Worm (Caenorhabditis elegans) whole organism, young adult: Measurements from ENCODE around the gene arrd-12.

Source experiments
- B0019.2 ChIP-seq: fragments of 200-800 bp; sonication (Bioruptor generic); conservative IDR thresholded peaks from 2 replicates; pipeline ENCODE4 v1.3.6; 2022; ENCODE audit warnings: missing genetic modification reagents, missing genetic modification characterization, missing compliant biosample characterization
- B0336.3 ChIP-seq: fragments of 200-800 bp; sonication (Bioruptor generic); IDR thresholded peaks from 2 replicates; pipeline ENCODE4 v1.3.6; 2022; ENCODE audit warnings: missing genetic modification characterization, missing compliant biosample characterization
- C06A6.2 ChIP-seq: fragments of 200-800 bp; sonication (Bioruptor generic); conservative IDR thresholded peaks from 2 replicates; pipeline ENCODE4 v1.3.6; 2022; ENCODE audit warnings: missing genetic modification characterization, missing compliant biosample characterization
- C17E4.6 ChIP-seq: fragments of 200-800 bp; sonication (Bioruptor generic); IDR thresholded peaks from 2 replicates; pipeline ENCODE4 v1.3.6; 2022; ENCODE audit warnings: missing genetic modification reagents, missing genetic modification characterization, missing compliant biosample characterization
- F23B12.7 ChIP-seq: sonication (generic microtip); optimal IDR thresholded peaks from 2 replicates; lab custom pipeline; 2017; ENCODE audit warnings: missing genetic modification characterization, mild to moderate bottlenecking, missing compliant biosample characterization, antibody characterized with exemption, moderate library complexity; ENCODE audit not compliant: insufficient read depth
- F37B4.10 ChIP-seq: fragments of 200-800 bp; sonication (Bioruptor generic); IDR thresholded peaks from 2 replicates; pipeline ENCODE4 v1.3.6; 2022; ENCODE audit warnings: missing genetic modification characterization, missing compliant biosample characterization
- K11D2.4 ChIP-seq: fragments of 200-800 bp; sonication (Bioruptor generic); IDR thresholded peaks from 2 replicates; pipeline ENCODE4 v1.3.6; 2022; ENCODE audit warnings: missing genetic modification reagents, missing genetic modification characterization, missing compliant biosample characterization
- T26A5.8 ChIP-seq: sonication (generic microtip); optimal IDR thresholded peaks from 2 replicates; lab custom pipeline; 2016; ENCODE audit warnings: missing genetic modification characterization, missing compliant biosample characterization
- Y95B8A.8 ChIP-seq: fragments of 200-800 bp; sonication (Bioruptor generic); IDR thresholded peaks from 2 replicates; pipeline ENCODE4 v1.3.6; 2022; ENCODE audit warnings: missing genetic modification reagents, missing genetic modification characterization, missing compliant biosample characterization
- ZK185.1 ChIP-seq: sonication (generic microtip); optimal IDR thresholded peaks from 2 replicates; lab custom pipeline; 2016; ENCODE audit warnings: mild to moderate bottlenecking, missing genetic modification characterization, missing compliant biosample characterization; ENCODE audit not compliant: poor library complexity, severe bottlenecking
- atf-7 ChIP-seq: sonication (generic microtip); optimal IDR thresholded peaks from 2 replicates; lab custom pipeline; 2017; ENCODE audit warnings: mild to moderate bottlenecking, missing genetic modification characterization, missing compliant biosample characterization
- athp-1 ChIP-seq: sonication (generic microtip); optimal IDR thresholded peaks from 2 replicates; lab custom pipeline; 2017; ENCODE audit warnings: mild to moderate bottlenecking, missing genetic modification characterization, missing compliant biosample characterization
- bed-2 ChIP-seq: fragments of 200-800 bp; sonication (Bioruptor generic); IDR thresholded peaks from 2 replicates; pipeline ENCODE4 v1.3.6; 2022; ENCODE audit warnings: missing genetic modification reagents, missing genetic modification characterization, missing compliant biosample characterization
- ccch-3 ChIP-seq: fragments of 200-800 bp; sonication (Bioruptor generic); optimal IDR thresholded peaks from 2 replicates; lab custom pipeline; 2018; ENCODE audit warnings: mild to moderate bottlenecking, missing genetic modification characterization, missing compliant biosample characterization
- cebp-1 ChIP-seq, 2 experiments: fragments of 200-800 bp in 1 of 2; sonication (Bioruptor generic) in 1 of 2; sonication (generic microtip) in 1 of 2; IDR thresholded peaks in 1 of 2; optimal IDR thresholded peaks in 1 of 2; 2 replicates each; pipeline versions ENCODE4 v1.3.6 to Lab custom; 2017 to 2022; ENCODE audit warnings: missing compliant biosample characterization in 2 of 2, missing genetic modification characterization in 2 of 2, mild to moderate bottlenecking in 1 of 2, missing genetic modification reagents in 1 of 2, moderate library complexity in 1 of 2
- ceh-27 ChIP-seq: fragments of 200-800 bp; sonication (Bioruptor generic); optimal IDR thresholded peaks from 2 replicates; lab custom pipeline; 2018; ENCODE audit warnings: mild to moderate bottlenecking, missing genetic modification characterization, moderate library complexity, missing compliant biosample characterization
- ceh-58 ChIP-seq: fragments of 200-800 bp; sonication (Bioruptor generic); IDR thresholded peaks from 2 replicates; pipeline ENCODE4 v1.3.6; 2022; ENCODE audit warnings: missing genetic modification characterization, missing compliant biosample characterization
- chd-7 ChIP-seq: sonication (generic microtip); optimal IDR thresholded peaks from 2 replicates; lab custom pipeline; 2016; ENCODE audit warnings: mild to moderate bottlenecking, missing genetic modification characterization, moderate library complexity, missing compliant biosample characterization
- die-1 ChIP-seq: sonication (generic microtip); optimal IDR thresholded peaks from 2 replicates; lab custom pipeline; 2016; ENCODE audit warnings: missing genotype, mild to moderate bottlenecking, missing genetic modification characterization, missing compliant biosample characterization
- dox-1 ChIP-seq: fragments of 200-800 bp; sonication (Bioruptor generic); IDR thresholded peaks from 2 replicates; pipeline ENCODE4 v1.3.6; 2022; ENCODE audit warnings: missing genetic modification reagents, missing genetic modification characterization, missing compliant biosample characterization
- ekl-4 ChIP-seq: fragments of 200-800 bp; sonication (Bioruptor generic); IDR thresholded peaks from 2 replicates; pipeline ENCODE4 v1.3.6; 2022; ENCODE audit warnings: missing genetic modification reagents, missing genetic modification characterization, missing compliant biosample characterization
- gei-17 ChIP-seq: fragments of 200-800 bp; sonication (Bioruptor generic); optimal IDR thresholded peaks from 2 replicates; lab custom pipeline; 2018; ENCODE audit warnings: mild to moderate bottlenecking, missing genetic modification characterization, missing compliant biosample characterization
- him-1 ChIP-seq: sonication (generic microtip); optimal IDR thresholded peaks from 2 replicates; lab custom pipeline; 2016; ENCODE audit warnings: missing genotype, missing genetic modification reagents, missing genetic modification characterization, missing compliant biosample characterization
- hlh-12 ChIP-seq: sonication (generic microtip); optimal IDR thresholded peaks from 2 replicates; lab custom pipeline; 2016; ENCODE audit warnings: missing genetic modification characterization, missing compliant biosample characterization
- hmg-20 ChIP-seq: fragments of 200-800 bp; sonication (Bioruptor generic); IDR thresholded peaks from 2 replicates; pipeline ENCODE4 v1.3.6; 2022; ENCODE audit warnings: missing genetic modification reagents, missing genetic modification characterization, missing compliant biosample characterization
- hrde-1 ChIP-seq: sonication (generic microtip); optimal IDR thresholded peaks from 2 replicates; lab custom pipeline; 2016; ENCODE audit warnings: missing genetic modification characterization, mild to moderate bottlenecking, missing compliant biosample characterization, moderate library complexity, missing genotype, missing genetic modification reagents, borderline replicate concordance
- lsl-1 ChIP-seq: fragments of 200-800 bp; sonication (Bioruptor generic); optimal IDR thresholded peaks from 2 replicates; lab custom pipeline; 2018; ENCODE audit warnings: mild to moderate bottlenecking, missing genetic modification characterization, moderate library complexity, missing compliant biosample characterization
- lsy-27 ChIP-seq: sonication (generic microtip); optimal IDR thresholded peaks from 2 replicates; lab custom pipeline; 2017; ENCODE audit warnings: missing genetic modification characterization, mild to moderate bottlenecking, missing compliant biosample characterization, antibody characterized with exemption, missing genotype, borderline replicate concordance; ENCODE audit not compliant: insufficient read depth
- madf-6 ChIP-seq: fragments of 200-800 bp; sonication (Bioruptor generic); IDR thresholded peaks from 2 replicates; pipeline ENCODE4 v1.3.6; 2022; ENCODE audit warnings: missing genetic modification reagents, missing genetic modification characterization, missing compliant biosample characterization
- nfyb-1 ChIP-seq: fragments of 200-800 bp; sonication (Bioruptor generic); IDR thresholded peaks from 2 replicates; pipeline ENCODE4 v1.3.6; 2022; ENCODE audit warnings: missing genetic modification reagents, missing genetic modification characterization, missing compliant biosample characterization
- rcor-1 ChIP-seq: fragments of 200-800 bp; sonication (Bioruptor generic); IDR thresholded peaks from 2 replicates; pipeline ENCODE4 v1.3.6; 2022; ENCODE audit warnings: missing genetic modification reagents, missing genetic modification characterization, missing compliant biosample characterization
- rec-8 ChIP-seq, 2 experiments: sonication (generic microtip); optimal IDR thresholded peaks; 2 replicates each; lab custom pipeline; 2016; ENCODE audit warnings: mild to moderate bottlenecking in 2 of 2, missing genetic modification characterization in 2 of 2, missing genetic modification reagents in 2 of 2, missing genotype in 2 of 2, missing biosample characterization in 1 of 2, missing compliant biosample characterization in 1 of 2, moderate library complexity in 1 of 2
- snpc-1.3 ChIP-seq: sonication (generic microtip); optimal IDR thresholded peaks from 2 replicates; lab custom pipeline; 2017; ENCODE audit warnings: missing genetic modification characterization, mild to moderate bottlenecking, missing compliant biosample characterization, antibody characterized with exemption, moderate library complexity, missing genotype, missing genetic modification reagents; ENCODE audit not compliant: insufficient read depth
- snpc-3.4 ChIP-seq: sonication (generic microtip); optimal IDR thresholded peaks from 2 replicates; lab custom pipeline; 2017; ENCODE audit warnings: missing genetic modification characterization, mild to moderate bottlenecking, missing compliant biosample characterization, antibody characterized with exemption, moderate library complexity, missing genotype, missing genetic modification reagents
- snpc-4 ChIP-seq, 5 experiments: fragments of 150-350 bp in 1 of 5; sonication (generic microtip) in 4 of 5; optimal IDR thresholded peaks; 2 replicates each; lab custom pipeline; 2014 to 2018; ENCODE audit warnings: missing genetic modification characterization in 5 of 5, missing biosample characterization in 3 of 5, antibody characterized with exemption in 2 of 5, mild to moderate bottlenecking in 2 of 5, missing compliant biosample characterization in 2 of 5, missing genotype in 2 of 5, moderate library complexity in 2 of 5, missing genetic modification reagents in 1 of 5
- somi-1 ChIP-seq: fragments of 200-800 bp; sonication (Bioruptor generic); optimal IDR thresholded peaks from 2 replicates; lab custom pipeline; 2018; ENCODE audit warnings: mild to moderate bottlenecking, missing genetic modification characterization, missing compliant biosample characterization
- sptf-2 ChIP-seq: fragments of 200-800 bp; sonication (Bioruptor generic); optimal IDR thresholded peaks from 2 replicates; lab custom pipeline; 2018; ENCODE audit warnings: mild to moderate bottlenecking, missing genetic modification characterization, missing compliant biosample characterization
- tbp1 ChIP-seq: fragments of 200-800 bp; sonication (Bioruptor generic); optimal IDR thresholded peaks from 2 replicates; lab custom pipeline; 2018; ENCODE audit warnings: mild to moderate bottlenecking, missing genetic modification characterization, missing compliant biosample characterization
- tbx-9 ChIP-seq: sonication (generic microtip); optimal IDR thresholded peaks from 2 replicates; lab custom pipeline; 2016; ENCODE audit warnings: borderline replicate concordance, missing genetic modification characterization, inconsistent platforms, missing compliant biosample characterization
- tlf-1 ChIP-seq: fragments of 200-800 bp; sonication (Bioruptor generic); optimal IDR thresholded peaks from 2 replicates; lab custom pipeline; 2018; ENCODE audit warnings: mild to moderate bottlenecking, missing genetic modification characterization, missing compliant biosample characterization
- unc-62 ChIP-seq: fragments of 150-350 bp; optimal IDR thresholded peaks from 2 replicates; lab custom pipeline; 2014; ENCODE audit warnings: missing biosample characterization, missing genetic modification reagents, missing genetic modification characterization
- xnd-1 ChIP-seq: sonication (generic microtip); optimal IDR thresholded peaks from 2 replicates; lab custom pipeline; 2016; ENCODE audit warnings: missing genotype, missing genetic modification reagents, missing genetic modification characterization, missing compliant biosample characterization
- ztf-22 ChIP-seq: fragments of 200-800 bp; sonication (Bioruptor generic); optimal IDR thresholded peaks from 2 replicates; lab custom pipeline; 2018; ENCODE audit warnings: mild to moderate bottlenecking, missing genetic modification characterization, moderate library complexity, missing compliant biosample characterization
- ztf-25 ChIP-seq: fragments of 200-800 bp; sonication (Bioruptor generic); IDR thresholded peaks from 2 replicates; pipeline ENCODE4 v1.3.6; 2022; ENCODE audit warnings: missing genetic modification reagents, missing genetic modification characterization, missing compliant biosample characterization
- ztf-3 ChIP-seq: fragments of 200-800 bp; sonication (Bioruptor generic); optimal IDR thresholded peaks from 2 replicates; lab custom pipeline; 2018; ENCODE audit warnings: mild to moderate bottlenecking, missing genetic modification characterization, missing compliant biosample characterization
- ztf-6 ChIP-seq: fragments of 200-800 bp; sonication (Bioruptor generic); IDR thresholded peaks from 2 replicates; pipeline ENCODE4 v1.3.6; 2022; ENCODE audit warnings: missing genetic modification reagents, missing genetic modification characterization, missing compliant biosample characterization

Gene arrd-12

DNA sequence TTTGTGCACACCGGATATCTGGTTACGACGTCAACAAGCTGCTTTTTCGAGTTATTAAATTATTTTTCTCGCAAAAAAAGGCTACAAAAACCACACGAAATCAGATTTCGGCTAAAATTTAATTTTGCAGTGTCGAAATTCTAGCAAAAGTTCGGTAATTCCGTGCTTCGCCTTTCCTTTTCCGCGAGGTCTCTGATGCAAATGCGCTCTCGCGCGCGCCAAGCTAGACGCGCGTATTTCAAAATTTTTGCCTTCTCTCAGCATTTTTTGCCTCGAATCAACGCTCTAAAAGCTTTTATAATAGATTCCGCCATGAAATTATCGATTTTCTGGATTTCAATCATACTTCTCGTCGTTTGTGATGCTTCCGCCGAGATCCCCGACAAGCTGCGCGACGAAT lies 43.3 kb upstream of the arrd-12 start, which contains the start of gene Y54G9A.5 (continued):
- TF ChIP-seq madf-6 (peak; percentile 76), rec-8 (tag; optimal IDR thresholded peaks at IDR 0.05; lab: Kevin White, UChicago) (no peak), gei-17 (no peak), ceh-58 (no peak), ceh-27 (no peak), snpc-1.3 (tag; lab: Kevin White, UChicago) (no peak), ztf-6 (GFP tag; lab: Robert Waterston, UW) (no peak), nfyb-1 (GFP tag; lab: Robert Waterston, UW) (no peak), him-1 (tag; lab: Kevin White, UChicago) (no peak), F37B4.10 (GFP tag; lab: Robert Waterston, UW) (no peak), somi-1 (GFP tag; lab: Kevin White, UChicago) (no peak), atf-7 (tag; lab: Kevin White, UChicago) (no peak), unc-62 (GFP tag; lab: Kevin White, UChicago) (no peak), hmg-20 (no peak), B0336.3 (GFP tag; lab: Robert Waterston, UW) (no peak), hrde-1 (tag; lab: Kevin White, UChicago) (no peak), bed-2 (peak; percentile 34; the same call in 1 of the 2 replicates), C17E4.6 (GFP tag; lab: Robert Waterston, UW) (no peak), ztf-3 (GFP tag; lab: Kevin White, UChicago) (no peak), sptf-2 (no peak), cebp-1 (GFP tag; IDR thresholded peaks at IDR 0.05; lab: Robert Waterston, UW) (no peak), cebp-1 (tag; optimal IDR thresholded peaks at IDR 0.05; lab: Kevin White, UChicago) (peak; percentile 8), K11D2.4 (no peak), tbx-9 (no peak), die-1 (no peak), lsy-27 (tag; lab: Kevin White, UChicago) (no peak), snpc-4 (GFP tag; optimal IDR thresholded peaks at IDR 0.05; lab: Kevin White, UChicago) (no peak), snpc-4 (tag; optimal IDR thresholded peaks at IDR 0.05; lab: Kevin White, UChicago) (peak in 2 of 4 experiments; percentile 26 to 54), Y95B8A.8 (GFP tag; lab: Robert Waterston, UW) (no peak), ZK185.1 (tag; lab: Kevin White, UChicago) (no peak), dox-1 (GFP tag; lab: Robert Waterston, UW) (peak; percentile 78), ekl-4 (no peak), snpc-3.4 (tag; lab: Kevin White, UChicago) (no peak), hlh-12 (no peak), B0019.2 (0 out of 2 replicates have a peak, but pooled peaks have one; percentile 34), chd-7 (tag; lab: Kevin White, UChicago) (no peak), tbp1 (GFP tag; lab: Kevin White, UChicago) (peak; percentile 18), tlf-1 (peak; percentile 12), rcor-1 (GFP tag; lab: Robert Waterston, UW) (no peak), C06A6.2 (GFP tag; lab: Robert Waterston, UW) (no peak), ccch-3 (GFP tag; lab: Kevin White, UChicago) (no peak), ztf-22 (GFP tag; lab: Kevin White, UChicago) (no peak), lsl-1 (peak; percentile 75), athp-1 (no peak), xnd-1 (tag; lab: Kevin White, UChicago) (peak; percentile 6), ztf-25 (0 out of 2 replicates have a peak, but pooled peaks have one; percentile 46), F23B12.7 (tag; lab: Kevin White, UChicago) (peak; percentile 43), T26A5.8 (tag; lab: Kevin White, UChicago) (no peak)
